Worm (Caenorhabditis elegans) whole organism, L1 larva: ENCODE results near the gene syf-3.

Experiments used
- mab-9 ChIP-seq: fragments of 200-800 bp; sonication (Bioruptor generic); IDR thresholded peaks from 2 replicates; pipeline ENCODE4 v1.3.6; 2022; ENCODE audit warnings: missing genetic modification reagents, missing genetic modification characterization, missing compliant biosample characterization
- ztf-4 ChIP-seq: fragments of 150-350 bp; optimal IDR thresholded peaks from 2 replicates; lab custom pipeline; 2014; ENCODE audit warnings: missing biosample characterization, missing genetic modification characterization

The syf-3 gene

ce11 chrV:5991490-5992069 lies 51.8 kb downstream of the syf-3 start (continued):
- TF ChIP-seq mab-9 (GFP tag; lab: Robert Waterston, UW) (no peak), ztf-4 (tag; lab: Kevin White, UChicago) (no peak)
